Fruit fly (Drosophila melanogaster): ENCODE results near the gene Vps16A.

The Vps16A gene

dm6 chr3R:9260421-9260973 is 6.3 kb upstream of the Vps16A start, which contains the start of gene ATP6AP2 (continued):
- TF ChIP-seq sob (GFP tag; IDR thresholded peaks at IDR 0.05), result peak; percentile 85
- TF ChIP-seq Sin3A (optimal IDR thresholded peaks at IDR 0.05), result no peak
- TF ChIP-seq CHES-1-like (GFP tag; optimal IDR thresholded peaks at IDR 0.05), result peak; percentile 26
- TF ChIP-seq eve (GFP tag; optimal IDR thresholded peaks at IDR 0.05), result no peak
- TF ChIP-seq CG12769 (tag; optimal IDR thresholded peaks at IDR 0.05), result no peak
- no peak for TF ChIP-seq dan (GFP tag; IDR thresholded peaks at IDR 0.05)
- TF ChIP-seq CG14710 (tag; optimal IDR thresholded peaks at IDR 0.05), result peak; percentile 82
- TF ChIP-seq Ravus (GFP tag; IDR thresholded peaks at IDR 0.05), result no peak
- TF ChIP-seq CG13287 (GFP tag; IDR thresholded peaks at IDR 0.05; ENCODE audit: partially characterized antibody), result peak; percentile 86
- TF ChIP-seq Sry-δ (GFP tag; optimal IDR thresholded peaks at IDR 0.05), result peak; percentile 63
- no peak for TF ChIP-seq bowl (GFP tag; IDR thresholded peaks at IDR 0.05)
- peak; percentile 28; the same call in 1 of the 2 replicates for TF ChIP-seq HLH3B (GFP tag; IDR thresholded peaks at IDR 0.05)
- peak; percentile 30 for TF ChIP-seq CG12942 (GFP tag; optimal IDR thresholded peaks at IDR 0.05)
- TF ChIP-seq CG10979 (tag; optimal IDR thresholded peaks at IDR 0.05), result peak; percentile 38
- TF ChIP-seq ken (GFP tag; IDR thresholded peaks at IDR 0.05), result no peak; the same call in 2 of the 3 replicates
- peak; percentile 12 for TF ChIP-seq gcm2 (GFP tag; optimal IDR thresholded peaks at IDR 0.05)
- TF ChIP-seq ara (GFP tag; IDR thresholded peaks at IDR 0.05), result no peak
- TF ChIP-seq CrebB (tag; optimal IDR thresholded peaks at IDR 0.05), result no peak
- no peak for TF ChIP-seq fru (optimal IDR thresholded peaks at IDR 0.05)
- no peak for TF ChIP-seq emc (GFP tag; optimal IDR thresholded peaks at IDR 0.05)
- no peak for TF ChIP-seq corto (GFP tag; optimal IDR thresholded peaks at IDR 0.05)
- TF ChIP-seq CG18599 (GFP tag; optimal IDR thresholded peaks at IDR 0.05), result no peak
- no peak for TF ChIP-seq CG8281 (tag; optimal IDR thresholded peaks at IDR 0.05)
- peak; percentile 53; the same call in 1 of the 2 replicates for TF ChIP-seq Nf-YA (GFP tag; IDR thresholded peaks at IDR 0.05)
- no peak for TF ChIP-seq BtbVII (GFP tag; optimal IDR thresholded peaks at IDR 0.05)
- peak; percentile 10 for TF ChIP-seq Dad (GFP tag; optimal IDR thresholded peaks at IDR 0.05)
- peak; percentile 29 for TF ChIP-seq CG13775 (GFP tag; optimal IDR thresholded peaks at IDR 0.05)
- TF ChIP-seq CG7963 (GFP tag; IDR thresholded peaks at IDR 0.05; ENCODE audit: partially characterized antibody), result peak; percentile 78
- peak; percentile 71 for TF ChIP-seq inv (GFP tag; IDR thresholded peaks at IDR 0.05; ENCODE audit: partially characterized antibody)
- no peak for TF ChIP-seq pho (GFP tag; optimal IDR thresholded peaks at IDR 0.05)
- peak; percentile 79 for TF ChIP-seq knrl (GFP tag; IDR thresholded peaks at IDR 0.05; ENCODE audit: partially characterized antibody)
- TF ChIP-seq HLH4C (GFP tag; IDR thresholded peaks at IDR 0.05; ENCODE audit: partially characterized antibody), result peak; percentile 79
- no peak for TF ChIP-seq Sox100B (GFP tag; optimal IDR thresholded peaks at IDR 0.05)
- TF ChIP-seq tgo (GFP tag; IDR thresholded peaks at IDR 0.05), result peak; percentile 27; the same call in 1 of the 3 replicates
- TF ChIP-seq slp2 (GFP tag; optimal IDR thresholded peaks at IDR 0.05), result no peak
- peak; percentile 80 for TF ChIP-seq sug (tag; optimal IDR thresholded peaks at IDR 0.05)
- TF ChIP-seq CG18764 (GFP tag; optimal IDR thresholded peaks at IDR 0.05), result peak; percentile 50
- TF ChIP-seq Atf-2 (GFP tag; optimal IDR thresholded peaks at IDR 0.05), result no peak
- no peak for TF ChIP-seq danr (GFP tag; IDR thresholded peaks at IDR 0.05)
- TF ChIP-seq CG6254 (GFP tag; optimal IDR thresholded peaks at IDR 0.05), result no peak
- peak; percentile 50; the same call in 1 of the 2 replicates for TF ChIP-seq al (GFP tag; IDR thresholded peaks at IDR 0.05)
- TF ChIP-seq ems (GFP tag; optimal IDR thresholded peaks at IDR 0.05), result no peak
- no peak for TF ChIP-seq Lpt (GFP tag; optimal IDR thresholded peaks at IDR 0.05)
- TF ChIP-seq CG30403 (GFP tag; optimal IDR thresholded peaks at IDR 0.05), result peak; percentile 71
- no peak for TF ChIP-seq klu (GFP tag; IDR thresholded peaks at IDR 0.05)
- TF ChIP-seq CG9797 (GFP tag; optimal IDR thresholded peaks at IDR 0.05), result peak; percentile 24
- TF ChIP-seq fd102C (GFP tag; optimal IDR thresholded peaks at IDR 0.05), result no peak
- no peak for TF ChIP-seq tap (tag; optimal IDR thresholded peaks at IDR 0.05)
- TF ChIP-seq salm (tag; optimal IDR thresholded peaks at IDR 0.05), result peak; percentile 50
- TF ChIP-seq Meics (GFP tag; optimal IDR thresholded peaks at IDR 0.05), result peak; percentile 55
- TF ChIP-seq Camta (GFP tag; optimal IDR thresholded peaks at IDR 0.05), result no peak
- TF ChIP-seq en (GFP tag; optimal IDR thresholded peaks at IDR 0.05), result no peak
